Worm (Caenorhabditis elegans): Measurements from ENCODE around the gene C15C8.4.

ce11 chrV:12697364-12697901 is 49.8 kb downstream of the C15C8.4 start, which contains the start of gene istr-1:
- TF ChIP-seq pha-4 (tag; optimal IDR thresholded peaks at IDR 0.05) (no peak), F13H6.1 (tag; optimal IDR thresholded peaks at IDR 0.05) (no peak), sox-4 (tag; optimal IDR thresholded peaks at IDR 0.05) (no peak)

Measured in whole organism, late embryonic.